Worm (Caenorhabditis elegans): ENCODE data around the gene str-260.
"Not testable (repeated sequence)": the region's sequence is repeated elsewhere in the genome, so short reads cannot be mapped to it uniquely, and the experiment has no call there.

DNA sequence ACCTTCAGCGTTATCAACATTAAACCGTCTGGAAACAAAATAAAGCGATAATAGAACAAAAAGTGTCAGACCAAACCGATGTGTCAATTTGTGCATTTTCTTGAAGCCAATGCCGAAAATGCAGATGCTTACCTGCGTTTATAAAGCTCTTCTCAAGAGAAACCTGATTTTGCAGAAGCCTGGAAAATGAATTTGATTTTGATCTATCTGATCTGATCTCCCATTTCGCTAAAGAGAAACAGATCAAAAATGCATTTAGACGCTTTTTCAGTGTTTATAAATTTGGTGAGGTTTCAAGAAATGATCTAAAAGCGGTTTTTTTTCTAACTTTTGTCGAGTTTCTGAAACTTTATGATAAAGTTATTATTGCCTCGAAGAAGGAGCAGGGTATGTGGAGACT, 35.8 kb downstream of the str-260 start, which contains the start of gene T24A6.16:
- TF ChIP-seq pha-4 (tag; optimal IDR thresholded peaks at IDR 0.05); pax-1 (tag; optimal IDR thresholded peaks at IDR 0.05); unc-55 (GFP tag; optimal IDR thresholded peaks at IDR 0.05): not testable (repeated sequence)
